Worm (Caenorhabditis elegans) whole organism, late embryonic: ENCODE results near the gene nhr-27.

Experiments used
- C08G9.2 ChIP-seq: sonication (generic microtip); optimal IDR thresholded peaks from 2 replicates; lab custom pipeline; 2016; ENCODE audit warnings: mild to moderate bottlenecking, missing genetic modification characterization, moderate library complexity, missing compliant biosample characterization
- F13H6.1 ChIP-seq: sonication (generic microtip); optimal IDR thresholded peaks from 2 replicates; lab custom pipeline; 2016; ENCODE audit warnings: missing genetic modification characterization, missing compliant biosample characterization
- K02D7.2 ChIP-seq: sonication (generic microtip); optimal IDR thresholded peaks from 2 replicates; lab custom pipeline; 2017; ENCODE audit warnings: mild to moderate bottlenecking, missing genetic modification characterization, missing compliant biosample characterization
- K09A11.1 ChIP-seq: sonication (generic microtip); optimal IDR thresholded peaks from 2 replicates; lab custom pipeline; 2017; ENCODE audit warnings: antibody characterized with exemption, mild to moderate bottlenecking, missing genetic modification characterization, missing compliant biosample characterization; ENCODE audit not compliant: insufficient read depth
- ama-1 ChIP-seq: fragments of 150-350 bp; optimal IDR thresholded peaks from 2 replicates; lab custom pipeline; 2014
- ceh-22 ChIP-seq: sonication (generic microtip); optimal IDR thresholded peaks from 2 replicates; lab custom pipeline; 2017; ENCODE audit warnings: missing biosample characterization, missing genetic modification characterization
- ceh-24 ChIP-seq: sonication (generic microtip); optimal IDR thresholded peaks from 2 replicates; lab custom pipeline; 2016; ENCODE audit warnings: mild to moderate bottlenecking, missing genetic modification characterization, missing compliant biosample characterization
- ceh-31 ChIP-seq: sonication (generic microtip); optimal IDR thresholded peaks from 2 replicates; lab custom pipeline; 2016; ENCODE audit warnings: missing genetic modification characterization, missing compliant biosample characterization
- ceh-34 ChIP-seq: sonication (generic microtip); optimal IDR thresholded peaks from 2 replicates; lab custom pipeline; 2016; ENCODE audit warnings: mild to moderate bottlenecking, missing genetic modification characterization, missing compliant biosample characterization
- ceh-45 ChIP-seq: fragments of 200-800 bp; sonication (Bioruptor generic); IDR thresholded peaks from 2 replicates; pipeline ENCODE4 v1.3.6; 2022; ENCODE audit warnings: missing genetic modification reagents, missing genetic modification characterization, missing compliant biosample characterization
- ceh-48 ChIP-seq: sonication (generic microtip); optimal IDR thresholded peaks from 2 replicates; lab custom pipeline; 2016; ENCODE audit warnings: missing genetic modification characterization, inconsistent platforms, missing compliant biosample characterization
- ceh-9 ChIP-seq: sonication (generic microtip); optimal IDR thresholded peaks from 2 replicates; lab custom pipeline; 2016; ENCODE audit warnings: mild to moderate bottlenecking, missing genetic modification characterization, inconsistent platforms, missing compliant biosample characterization
- che-1 ChIP-seq: sonication (generic microtip); optimal IDR thresholded peaks from 2 replicates; lab custom pipeline; 2016; ENCODE audit warnings: mild to moderate bottlenecking, missing genetic modification characterization, missing compliant biosample characterization
- elt-2 ChIP-seq: sonication (generic microtip); optimal IDR thresholded peaks from 2 replicates; lab custom pipeline; 2016; ENCODE audit warnings: missing genetic modification reagents, missing genetic modification characterization, missing compliant biosample characterization
- elt-4 ChIP-seq: sonication (generic microtip); optimal IDR thresholded peaks from 2 replicates; lab custom pipeline; 2016; ENCODE audit warnings: missing genetic modification characterization, missing compliant biosample characterization
- ets-4 ChIP-seq: sonication (generic microtip); optimal IDR thresholded peaks from 2 replicates; lab custom pipeline; 2016; ENCODE audit warnings: missing genetic modification characterization, missing compliant biosample characterization
- eyg-1 ChIP-seq: sonication (generic microtip); optimal IDR thresholded peaks from 2 replicates; lab custom pipeline; 2016; ENCODE audit warnings: missing genotype, missing genetic modification characterization, missing compliant biosample characterization
- fax-1 ChIP-seq: sonication (generic microtip); optimal IDR thresholded peaks from 2 replicates; lab custom pipeline; 2016; ENCODE audit warnings: missing genotype, missing genetic modification characterization, missing compliant biosample characterization
- fkh-6 ChIP-seq: sonication (generic microtip); optimal IDR thresholded peaks from 2 replicates; lab custom pipeline; 2016; ENCODE audit warnings: missing genetic modification characterization, missing compliant biosample characterization
- gmeb-2 ChIP-seq: sonication (generic microtip); optimal IDR thresholded peaks from 2 replicates; lab custom pipeline; 2016; ENCODE audit warnings: missing genetic modification characterization, inconsistent platforms, missing compliant biosample characterization
- hlh-13 ChIP-seq: fragments of 200-800 bp; sonication (Bioruptor generic); optimal IDR thresholded peaks from 2 replicates; lab custom pipeline; 2018; ENCODE audit warnings: mild to moderate bottlenecking, missing genetic modification characterization, missing compliant biosample characterization
- hlh-30 ChIP-seq: sonication (generic microtip); optimal IDR thresholded peaks from 2 replicates; lab custom pipeline; 2017; ENCODE audit warnings: antibody characterized with exemption, missing genetic modification characterization, missing compliant biosample characterization; ENCODE audit not compliant: insufficient read depth
- hlh-8 ChIP-seq: sonication (generic microtip); optimal IDR thresholded peaks from 2 replicates; lab custom pipeline; 2016; ENCODE audit warnings: missing genotype, missing genetic modification characterization, missing compliant biosample characterization
- nfya-1 ChIP-seq: sonication (generic microtip); optimal IDR thresholded peaks from 2 replicates; lab custom pipeline; 2017; ENCODE audit warnings: missing genetic modification characterization, mild to moderate bottlenecking, missing compliant biosample characterization, antibody characterized with exemption, moderate library complexity
- nhr-232 ChIP-seq: sonication (generic microtip); optimal IDR thresholded peaks from 2 replicates; lab custom pipeline; 2016; ENCODE audit warnings: missing genetic modification characterization, missing compliant biosample characterization
- npax-4 ChIP-seq: sonication (generic microtip); optimal IDR thresholded peaks from 2 replicates; lab custom pipeline; 2016; ENCODE audit warnings: missing genetic modification characterization, missing compliant biosample characterization
- odd-2 ChIP-seq: sonication (generic microtip); optimal IDR thresholded peaks from 2 replicates; lab custom pipeline; 2017; ENCODE audit warnings: antibody characterized with exemption, mild to moderate bottlenecking, missing genetic modification characterization, missing compliant biosample characterization
- pag-3 ChIP-seq: sonication (generic microtip); optimal IDR thresholded peaks from 2 replicates; lab custom pipeline; 2016; ENCODE audit warnings: missing compliant biosample characterization, missing genetic modification characterization, borderline replicate concordance
- pat-9 ChIP-seq: fragments of 200-800 bp; sonication (Bioruptor generic); optimal IDR thresholded peaks from 2 replicates; lab custom pipeline; 2018; ENCODE audit warnings: mild to moderate bottlenecking, missing genetic modification characterization, moderate library complexity, missing compliant biosample characterization
- pha-2 ChIP-seq: sonication (generic microtip); optimal IDR thresholded peaks from 2 replicates; lab custom pipeline; 2017; ENCODE audit warnings: mild to moderate bottlenecking, missing genetic modification characterization, missing compliant biosample characterization
- pqm-1 ChIP-seq: sonication (generic microtip); optimal IDR thresholded peaks from 2 replicates; lab custom pipeline; 2016; ENCODE audit warnings: missing genetic modification characterization, missing compliant biosample characterization
- pros-1 ChIP-seq: fragments of 150-350 bp; optimal IDR thresholded peaks from 2 replicates; lab custom pipeline; 2014; ENCODE audit warnings: missing biosample characterization, missing genetic modification reagents, missing genetic modification characterization
- ref-2 ChIP-seq: sonication (generic microtip); optimal IDR thresholded peaks from 2 replicates; lab custom pipeline; 2016; ENCODE audit warnings: missing genetic modification characterization, missing compliant biosample characterization
- rnt-1 ChIP-seq: sonication (generic microtip); optimal IDR thresholded peaks from 2 replicates; lab custom pipeline; 2016; ENCODE audit warnings: missing genetic modification characterization, missing compliant biosample characterization
- sdc-2 ChIP-seq: sonication (generic microtip); optimal IDR thresholded peaks from 2 replicates; lab custom pipeline; 2016; ENCODE audit warnings: missing genotype, missing genetic modification characterization, missing compliant biosample characterization
- sox-2 ChIP-seq: fragments of 200-800 bp; sonication (Bioruptor generic); IDR thresholded peaks from 2 replicates; pipeline ENCODE4 v1.3.6; 2022; ENCODE audit warnings: missing genetic modification reagents, missing genetic modification characterization, missing compliant biosample characterization
- sox-4 ChIP-seq: sonication (generic microtip); optimal IDR thresholded peaks from 2 replicates; lab custom pipeline; 2017; ENCODE audit warnings: mild to moderate bottlenecking, missing genetic modification characterization, inconsistent platforms, missing compliant biosample characterization
- tbx-7 ChIP-seq: sonication (generic microtip); optimal IDR thresholded peaks from 2 replicates; lab custom pipeline; 2016; ENCODE audit warnings: missing genotype, missing genetic modification characterization, missing compliant biosample characterization
- ttx-3 ChIP-seq: sonication (generic microtip); optimal IDR thresholded peaks from 2 replicates; lab custom pipeline; 2016; ENCODE audit warnings: missing genetic modification reagents, missing genetic modification characterization, missing compliant biosample characterization
- unc-42 ChIP-seq: sonication (generic microtip); optimal IDR thresholded peaks from 2 replicates; lab custom pipeline; 2016; ENCODE audit warnings: missing genotype, missing genetic modification characterization, missing compliant biosample characterization
- unc-55 ChIP-seq: sonication (generic microtip); optimal IDR thresholded peaks from 2 replicates; lab custom pipeline; 2017; ENCODE audit warnings: missing biosample characterization, missing genetic modification reagents, missing genetic modification characterization
- ztf-16 ChIP-seq: sonication (generic microtip); optimal IDR thresholded peaks from 2 replicates; lab custom pipeline; 2017; ENCODE audit warnings: missing genetic modification characterization, missing compliant biosample characterization

Gene nhr-27

DNA sequence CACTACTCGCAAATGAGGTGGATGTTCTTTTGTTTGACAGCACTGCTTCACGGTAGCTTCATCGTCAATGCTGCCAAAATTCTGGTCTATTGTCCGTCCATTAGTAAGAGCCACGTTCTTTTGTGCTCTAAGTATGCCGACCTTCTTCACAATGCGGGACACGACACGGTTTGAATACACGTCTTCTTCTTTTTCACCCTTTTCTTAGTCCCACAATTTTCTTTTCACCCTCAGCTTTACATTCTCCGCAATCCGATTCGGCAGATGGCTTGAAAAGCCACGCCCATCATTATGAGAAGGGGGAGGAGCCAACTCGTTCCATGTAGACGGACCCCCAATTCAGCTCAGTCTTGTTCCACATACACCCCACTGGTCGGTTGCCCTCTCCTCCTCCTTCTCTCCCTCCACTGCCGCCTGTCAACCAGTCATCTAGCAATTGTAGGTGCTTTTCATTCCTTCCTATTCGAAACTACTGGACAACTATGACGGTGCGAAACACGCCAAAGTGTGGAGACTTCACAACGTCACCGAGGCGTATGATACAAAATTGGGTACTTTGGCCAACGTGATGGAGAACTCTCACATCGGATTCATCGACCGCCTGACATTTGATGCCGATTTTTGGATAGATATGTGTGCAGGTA is 116.3 kb downstream of the nhr-27 start (continued):
- peak; percentile 1 for TF ChIP-seq pat-9 (tag; lab: Kevin White, UChicago)

DNA sequence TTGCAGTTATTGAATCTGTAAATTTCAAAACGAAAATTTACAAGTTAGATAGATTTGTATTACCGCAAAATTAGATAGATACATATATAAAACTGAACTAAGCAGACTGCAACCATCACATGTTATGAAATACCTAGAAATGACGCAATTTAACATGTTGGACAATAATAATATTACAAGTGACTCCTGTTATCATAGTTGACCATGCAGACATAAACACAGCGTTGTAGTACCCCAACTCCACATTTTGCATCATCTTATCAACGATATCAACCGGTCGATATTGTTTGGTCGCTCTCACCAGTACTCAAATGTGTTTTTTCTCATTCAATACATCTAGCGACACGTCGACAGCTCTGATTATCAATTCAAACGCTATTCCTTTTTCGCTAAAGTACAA is 116.8 kb downstream of the nhr-27 start, which contains the start of gene ugt-50:
TSS of gene ugt-50 (plus strand) at position 268 of the 400 bp plus-strand sequence.
- TF ChIP-seq elt-2 (tag; lab: Kevin White, UChicago) (peak; percentile 82), hlh-8 (tag; lab: Kevin White, UChicago) (no peak), ceh-24 (no peak), ama-1 (lab: Kevin White, UChicago) (no peak), pat-9 (tag; lab: Kevin White, UChicago) (no peak), hlh-13 (GFP tag; lab: Kevin White, UChicago) (no peak), hlh-30 (tag; lab: Kevin White, UChicago) (no peak)

DNA sequence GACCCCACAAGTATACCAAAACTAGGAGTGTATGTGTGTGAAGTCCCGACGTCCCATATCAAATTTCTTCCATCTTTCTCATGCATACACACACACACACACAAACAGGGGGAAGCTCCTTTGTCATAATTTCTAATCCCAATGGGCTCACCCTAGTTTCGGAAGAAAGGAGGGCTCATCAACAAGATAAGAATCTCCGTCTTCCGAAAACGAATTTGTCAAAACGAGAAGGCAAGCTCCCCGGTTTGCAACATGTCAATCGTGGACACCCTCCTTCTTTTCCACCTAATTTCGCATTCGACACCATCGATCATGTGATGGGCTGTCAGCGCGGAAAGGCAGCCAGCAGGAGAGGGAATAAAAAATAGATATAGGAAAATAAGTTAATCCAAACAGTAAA is 117.8 kb downstream of the nhr-27 start:
- no peak for TF ChIP-seq gmeb-2 (tag; lab: Kevin White, UChicago)
- TF ChIP-seq npax-4 (tag; lab: Kevin White, UChicago): no peak
- no peak for TF ChIP-seq F13H6.1 (tag; lab: Kevin White, UChicago)
- no peak for TF ChIP-seq K09A11.1
- no peak for TF ChIP-seq pros-1 (tag; lab: Kevin White, UChicago)
- TF ChIP-seq ets-4 (tag; lab: Kevin White, UChicago): no peak
- TF ChIP-seq che-1 (tag; lab: Kevin White, UChicago): no peak
- no peak for TF ChIP-seq C08G9.2 (tag; lab: Kevin White, UChicago)
- TF ChIP-seq ceh-9 (tag; lab: Kevin White, UChicago): no peak
- no peak for TF ChIP-seq hlh-8 (tag; lab: Kevin White, UChicago)
- no peak for TF ChIP-seq ztf-16
- TF ChIP-seq pha-2 (tag; lab: Kevin White, UChicago): no peak
- TF ChIP-seq sdc-2 (tag; lab: Kevin White, UChicago): no peak
- TF ChIP-seq K02D7.2: no peak
- TF ChIP-seq unc-55 (GFP tag; lab: Kevin White, UChicago): peak; percentile 93
- TF ChIP-seq sox-2 (GFP tag; lab: Robert Waterston, UW): no peak
- TF ChIP-seq ceh-45 (GFP tag; lab: Robert Waterston, UW): no peak
- peak; percentile 54 for TF ChIP-seq ceh-34 (tag; lab: Kevin White, UChicago)
- no peak for TF ChIP-seq tbx-7
- TF ChIP-seq fkh-6 (tag; lab: Kevin White, UChicago): no peak
- no peak for TF ChIP-seq hlh-13 (GFP tag; lab: Kevin White, UChicago)
- no peak for TF ChIP-seq elt-4 (tag; lab: Kevin White, UChicago)
- TF ChIP-seq hlh-30 (tag; lab: Kevin White, UChicago): peak; percentile 59
- no peak for TF ChIP-seq fax-1 (tag; lab: Kevin White, UChicago)
- TF ChIP-seq, all 69 proteins: peak for 3

DNA sequence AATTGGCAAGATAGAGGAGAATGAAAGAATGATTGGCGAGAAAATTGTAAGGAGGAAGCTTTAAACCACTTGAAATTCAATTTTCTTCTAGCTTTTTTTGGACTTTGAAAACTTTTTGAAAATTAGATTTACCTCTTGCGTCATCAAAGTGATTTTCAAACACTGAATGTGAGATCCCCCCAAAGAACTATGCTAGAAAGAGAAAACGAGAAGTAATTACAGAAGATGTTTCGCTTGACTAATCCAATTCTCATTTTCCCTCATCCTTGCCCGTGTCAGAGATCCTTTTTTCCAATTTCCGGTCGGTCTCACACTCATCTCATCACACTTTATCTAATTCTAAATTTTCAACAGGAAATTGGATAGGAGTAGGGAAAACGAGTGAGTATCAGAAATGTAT is 118.2 kb downstream of the nhr-27 start:
- TF ChIP-seq elt-4 (tag; lab: Kevin White, UChicago) (no peak), ceh-31 (peak; percentile 36), ama-1 (lab: Kevin White, UChicago) (no peak), unc-42 (tag; lab: Kevin White, UChicago) (peak; percentile 95), fkh-6 (tag; lab: Kevin White, UChicago) (no peak)

DNA sequence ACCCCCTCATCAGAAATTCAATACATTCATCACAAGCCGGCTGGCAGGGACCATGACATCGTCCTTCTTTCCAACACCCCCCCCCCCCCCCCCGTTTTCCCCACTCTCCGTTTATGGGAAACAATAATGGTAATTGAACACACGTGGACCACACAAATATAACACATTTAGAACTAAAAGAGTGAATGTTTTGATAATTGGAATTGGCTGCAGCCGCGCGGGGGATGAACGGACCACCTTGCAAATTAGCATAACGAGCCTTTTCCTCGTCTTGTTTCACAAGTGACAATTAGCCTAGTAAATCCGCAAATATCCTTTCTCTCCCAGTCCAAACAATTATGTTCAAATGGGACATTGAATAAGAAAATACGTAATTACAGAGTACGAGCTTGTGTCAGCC is 119.5 kb downstream of the nhr-27 start:
- TF ChIP-seq eyg-1: no peak
- no peak for TF ChIP-seq nhr-232 (tag; lab: Kevin White, UChicago)
- TF ChIP-seq elt-4 (tag; lab: Kevin White, UChicago): no peak
- no peak for TF ChIP-seq odd-2 (tag; lab: Kevin White, UChicago)
- TF ChIP-seq nfya-1 (tag; lab: Kevin White, UChicago): peak; percentile 36
- TF ChIP-seq pag-3 (tag; lab: Kevin White, UChicago): no peak
- no peak for TF ChIP-seq pat-9 (tag; lab: Kevin White, UChicago)
- no peak for TF ChIP-seq fax-1 (tag; lab: Kevin White, UChicago)
- TF ChIP-seq sox-4: no peak
- no peak for TF ChIP-seq ets-4 (tag; lab: Kevin White, UChicago)
- TF ChIP-seq sdc-2 (tag; lab: Kevin White, UChicago): no peak
- TF ChIP-seq pqm-1: no peak
- no peak for TF ChIP-seq hlh-13 (GFP tag; lab: Kevin White, UChicago)
- TF ChIP-seq ref-2 (tag; lab: Kevin White, UChicago): no peak
- peak; percentile 23 for TF ChIP-seq ceh-48 (tag; lab: Kevin White, UChicago)
- no peak for TF ChIP-seq elt-2 (tag; lab: Kevin White, UChicago)
- TF ChIP-seq ceh-31: peak; percentile 50
- no peak for TF ChIP-seq tbx-7
- TF ChIP-seq ceh-22: no peak
- TF ChIP-seq ceh-34 (tag; lab: Kevin White, UChicago): no peak
- peak; percentile 37 for TF ChIP-seq ttx-3 (tag; lab: Kevin White, UChicago)
- TF ChIP-seq rnt-1 (tag; lab: Kevin White, UChicago): no peak
